Fruit fly (Drosophila melanogaster): Measurements from ENCODE around the gene CG5921.
A peak's percentile ranks its signal among the peaks of the same experiment; 100 is the strongest.

Gene CG5921

DNA sequence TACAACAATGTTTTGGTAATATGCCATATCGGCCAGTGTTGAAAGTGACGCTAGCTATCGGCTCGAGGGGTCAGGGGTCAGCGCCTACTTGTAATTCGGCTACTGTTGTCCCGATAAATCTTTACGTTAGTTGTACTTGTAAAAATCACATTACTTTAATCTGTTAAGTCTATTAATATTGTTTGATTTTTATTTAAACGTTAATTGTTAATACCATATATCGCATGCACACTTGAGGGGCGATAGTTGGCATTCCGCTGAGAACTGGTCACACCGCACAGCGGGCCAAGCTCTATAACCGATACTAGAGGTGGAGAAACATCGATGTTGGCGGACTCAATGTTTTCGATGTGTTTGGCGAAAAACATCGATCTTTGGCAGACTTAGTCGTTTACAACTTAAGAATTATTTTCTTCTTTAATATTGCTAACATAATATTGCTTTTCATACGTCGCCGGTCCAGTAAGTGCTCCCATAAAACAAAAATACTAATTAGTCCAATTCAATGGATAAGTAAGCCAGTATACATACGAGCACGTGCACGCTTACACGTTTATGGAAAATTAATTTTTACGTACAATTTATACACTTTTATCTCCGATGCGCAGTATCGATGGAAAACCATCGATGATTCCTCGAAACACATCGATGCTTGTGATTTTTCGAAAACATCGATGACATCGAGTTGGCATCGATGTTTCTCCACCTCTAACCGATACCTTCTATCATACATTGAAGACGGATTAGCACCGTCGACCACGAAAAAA lies 13.3 kb upstream of the CG5921 start, which contains the start of the genes rux and MCTS1:
Gene rux, minus strand, starts transcription at position 621 of the 767 bp plus-strand sequence.
Gene MCTS1, plus strand, starts transcription at position 713 of the 767 bp plus-strand sequence.
- peak; percentile 4 for TF ChIP-seq noc (tag; optimal IDR thresholded peaks at IDR 0.05)

DNA sequence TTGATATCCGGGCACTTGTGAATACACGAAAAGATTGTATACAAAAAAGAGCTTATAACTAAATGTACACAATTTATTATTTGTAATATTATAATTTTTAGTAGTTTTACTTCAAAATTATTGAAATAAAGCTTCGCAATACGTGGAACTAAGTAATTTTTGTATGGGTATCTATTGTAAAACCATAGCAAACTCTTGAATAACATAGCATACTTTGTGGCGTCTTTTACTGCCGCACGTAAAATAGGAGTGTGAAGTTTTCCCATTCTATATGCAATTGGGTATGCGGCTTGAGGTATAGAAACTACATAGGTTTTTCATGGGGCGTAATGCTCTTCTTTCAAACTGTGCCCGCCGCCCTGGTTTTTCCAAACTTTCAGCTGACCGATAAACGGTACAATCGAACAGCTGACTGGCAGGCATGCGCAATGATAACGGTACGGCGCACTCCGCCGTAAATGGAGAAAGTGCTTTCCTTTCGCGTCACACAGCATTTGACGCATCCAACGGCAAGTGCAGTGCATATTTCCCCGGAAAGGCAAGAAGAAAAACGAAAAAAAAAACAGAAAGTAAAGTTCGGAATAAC lies 11.1 kb upstream of the CG5921 start, which contains the start of gene CG5937:
Gene CG5937, plus strand, starts transcription at position 575 of the 586 bp plus-strand sequence.
- TF ChIP-seq noc (tag; optimal IDR thresholded peaks at IDR 0.05) = no peak

DNA sequence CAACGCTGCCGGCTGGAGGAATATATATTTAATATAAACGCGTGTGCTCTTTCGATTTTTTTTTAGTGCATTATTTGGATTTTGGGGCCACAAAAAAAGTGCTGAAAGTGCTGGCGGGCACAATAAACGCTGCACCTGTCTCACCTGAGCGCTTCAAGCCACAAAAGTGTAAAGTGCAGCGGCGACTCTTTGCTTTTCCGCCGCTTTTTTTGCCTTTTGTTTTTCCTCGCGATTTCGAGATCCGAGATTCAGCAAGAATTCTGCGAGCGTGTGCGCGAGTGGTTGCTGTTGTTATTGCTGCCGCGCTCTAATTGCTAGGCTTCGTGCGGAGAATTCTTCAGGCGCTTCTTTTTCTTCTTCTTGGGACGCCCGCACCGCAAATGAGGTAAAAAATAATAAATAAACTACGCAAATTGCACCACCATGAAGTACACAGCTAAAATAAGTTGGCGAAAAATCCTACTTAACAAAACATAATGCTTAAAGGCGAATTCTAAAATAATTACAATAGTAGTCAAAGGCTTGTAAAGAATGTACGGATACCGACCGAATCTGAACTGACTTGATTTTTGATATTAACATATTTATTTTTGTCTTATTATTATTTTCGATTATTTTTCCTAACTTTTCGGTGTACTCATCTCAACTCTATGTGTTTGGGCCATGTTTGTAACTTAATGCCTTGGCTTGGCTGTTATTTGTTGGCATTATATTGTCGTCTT lies 468 bp downstream of the CG5921 start:
- no peak for TF ChIP-seq noc (tag; optimal IDR thresholded peaks at IDR 0.05)

DNA sequence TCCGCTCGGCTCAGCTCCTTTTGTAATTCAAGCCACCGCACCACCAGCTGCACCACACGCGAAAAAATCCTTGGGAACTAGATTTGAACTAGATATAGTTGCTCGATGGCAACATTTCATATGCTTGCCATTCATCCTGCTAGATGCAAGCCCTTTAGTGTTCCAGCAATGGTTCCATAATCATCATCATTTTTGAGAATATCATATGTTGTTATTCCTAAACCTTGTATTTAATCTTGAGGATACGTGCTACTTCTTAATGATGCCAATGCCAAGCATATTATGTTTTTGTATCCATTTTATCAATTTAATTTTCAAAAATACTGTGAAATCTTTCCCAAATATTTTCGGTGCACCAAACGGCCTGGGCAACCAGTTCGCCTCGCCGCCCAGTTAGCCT lies 2.2 kb downstream of the CG5921 start:
- TF ChIP-seq noc (tag; optimal IDR thresholded peaks at IDR 0.05) = no peak

DNA sequence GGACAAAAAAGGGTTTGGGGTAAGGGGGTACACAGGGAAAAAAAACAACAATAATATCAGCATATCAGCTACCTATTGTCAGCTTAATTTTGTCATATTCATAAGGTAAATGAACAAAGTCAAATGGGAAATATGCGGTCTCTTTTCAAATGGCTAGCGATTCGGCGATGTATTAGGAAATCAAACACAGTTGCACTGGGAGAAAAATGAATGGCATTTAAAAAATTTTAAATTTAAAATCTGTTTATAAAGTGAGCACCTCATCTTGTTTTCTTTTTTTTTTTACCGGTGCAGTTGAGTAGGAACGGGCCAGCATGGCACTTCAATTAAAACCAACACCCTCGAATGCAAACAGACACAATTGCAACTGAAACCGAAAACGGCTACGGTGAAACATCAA lies 3.4 kb downstream of the CG5921 start:
- no peak for TF ChIP-seq noc (tag; optimal IDR thresholded peaks at IDR 0.05)

DNA sequence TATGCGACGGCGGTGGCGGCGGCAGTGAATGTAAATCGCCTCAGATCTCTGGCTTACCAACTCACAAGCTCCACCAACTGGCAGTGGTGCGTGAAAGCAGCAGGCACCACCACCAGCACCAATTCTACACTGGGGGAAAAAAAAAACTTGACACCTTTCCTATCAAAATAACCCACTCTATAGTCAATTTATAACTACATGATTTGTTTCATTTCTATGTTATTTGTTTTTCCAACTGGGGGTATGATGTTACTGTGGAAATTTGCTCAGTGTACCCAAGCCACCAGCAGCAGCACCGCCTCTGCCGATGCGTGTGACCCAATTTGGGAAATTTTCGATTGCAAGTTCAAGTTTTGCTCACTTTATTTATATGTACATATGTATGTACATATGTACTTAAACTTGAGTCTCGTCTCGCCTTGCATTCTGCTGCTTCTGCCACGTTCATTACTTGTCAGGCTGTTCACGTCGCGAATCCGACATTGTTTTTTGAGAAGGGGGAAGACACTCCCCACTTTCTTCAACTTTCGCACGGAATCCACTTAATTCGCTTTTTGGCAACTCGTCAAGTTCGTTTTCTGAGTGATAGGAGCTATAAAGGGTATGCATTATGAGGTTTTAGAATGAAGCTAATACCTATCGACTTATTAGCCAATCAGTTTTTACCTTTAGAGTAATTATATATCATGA lies 8.7 kb downstream of the CG5921 start:
- no peak for TF ChIP-seq noc (tag; optimal IDR thresholded peaks at IDR 0.05)

DNA sequence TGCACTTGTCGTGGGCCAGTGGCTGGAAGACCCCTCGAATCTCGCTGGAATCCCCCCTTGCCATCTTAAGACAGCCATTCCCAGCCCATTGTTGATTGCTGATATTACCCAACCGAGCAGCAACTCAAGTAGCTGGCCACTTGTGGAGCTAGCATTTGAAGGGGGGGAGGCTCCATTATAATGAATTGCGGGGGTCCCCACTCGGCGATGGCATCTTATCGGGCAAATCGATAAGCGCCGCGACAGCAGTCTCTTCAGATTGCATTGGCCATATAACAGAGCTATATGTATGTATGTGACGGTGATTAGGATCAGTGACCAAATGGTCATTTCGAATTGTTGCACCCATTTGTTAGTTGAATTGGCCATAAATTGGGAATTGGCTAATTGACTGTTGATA lies 11.5 kb downstream of the CG5921 start:
- no peak for TF ChIP-seq noc (tag; optimal IDR thresholded peaks at IDR 0.05)

DNA sequence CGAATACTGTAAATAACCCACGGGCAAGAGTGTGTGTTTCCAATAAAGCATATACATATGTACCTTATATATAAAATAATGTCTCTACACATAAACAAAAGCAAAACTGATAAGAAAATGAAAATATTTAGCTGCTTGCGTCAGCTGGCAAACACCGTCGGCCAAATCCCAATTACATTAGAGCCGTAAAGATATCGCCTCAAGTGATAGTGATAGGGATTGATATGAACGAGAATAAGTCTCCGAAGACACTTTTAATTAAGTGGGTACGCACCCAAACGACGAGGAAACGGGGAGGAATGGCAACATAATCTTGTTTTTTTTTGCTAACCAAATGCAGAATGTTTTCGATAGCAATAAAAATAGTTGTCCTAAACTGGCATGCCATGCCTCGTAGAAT lies 13.9 kb downstream of the CG5921 start:
- no peak for TF ChIP-seq noc (tag; optimal IDR thresholded peaks at IDR 0.05)

DNA sequence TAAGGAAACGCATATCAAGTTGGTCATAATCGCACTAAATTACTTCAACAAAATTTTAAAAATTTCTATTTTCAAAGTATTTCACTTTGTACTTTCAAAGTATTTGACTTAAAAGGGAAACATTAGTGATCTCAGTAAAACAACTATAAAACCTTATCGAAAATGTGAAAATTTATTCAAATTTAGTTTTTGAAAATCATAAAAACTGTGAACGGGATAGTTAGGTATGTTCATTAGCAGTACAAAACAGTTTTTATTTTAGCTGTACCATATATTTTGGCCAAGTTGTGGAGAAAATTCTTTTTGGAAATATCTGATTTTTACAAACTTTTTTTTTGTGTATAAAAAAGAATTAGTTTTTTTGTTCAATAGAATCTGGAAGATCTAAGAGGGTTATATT lies 15.7 kb downstream of the CG5921 start, which contains the start of gene CG43115:
Gene CG43115, minus strand, starts transcription at position 101 of the 400 bp plus-strand sequence.
- no peak for TF ChIP-seq noc (tag; optimal IDR thresholded peaks at IDR 0.05)

DNA sequence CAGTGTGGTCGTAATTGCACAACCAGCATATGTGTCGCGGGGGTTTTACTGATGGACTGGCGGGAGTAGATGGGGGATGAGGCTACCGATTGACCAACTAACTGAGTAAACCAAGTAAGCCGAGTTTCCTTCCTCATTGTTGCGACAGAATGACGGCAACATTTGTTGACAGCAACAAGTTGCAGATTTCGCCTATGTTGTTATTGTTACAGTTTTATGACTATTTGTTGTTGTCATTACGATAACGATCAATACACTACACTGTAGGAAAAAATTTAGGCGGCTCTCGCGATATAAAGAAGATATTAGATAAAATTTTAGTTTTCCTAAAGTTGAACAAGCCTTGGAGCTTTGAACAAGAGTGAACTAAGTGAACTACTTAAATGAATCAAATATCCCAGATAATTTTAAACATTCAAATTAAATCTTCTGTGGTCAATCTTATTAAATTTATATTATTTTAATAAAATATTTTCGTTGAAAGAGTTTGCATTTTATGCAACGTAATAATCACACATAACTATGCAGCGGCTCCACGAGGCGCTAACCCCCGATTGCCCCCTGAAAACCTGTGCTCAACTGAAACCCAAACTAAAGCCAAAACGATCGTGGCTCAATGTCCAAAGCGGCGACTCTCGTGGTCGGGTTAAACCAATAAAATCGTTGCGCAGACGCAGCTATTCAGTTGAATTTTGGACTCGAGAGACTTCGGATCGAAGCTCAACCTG lies 16.8 kb downstream of the CG5921 start, which contains the start of gene CG5928:
Gene CG5928, plus strand, starts transcription at position 678 of the 728 bp plus-strand sequence.
- no peak for TF ChIP-seq noc (tag; optimal IDR thresholded peaks at IDR 0.05)

DNA sequence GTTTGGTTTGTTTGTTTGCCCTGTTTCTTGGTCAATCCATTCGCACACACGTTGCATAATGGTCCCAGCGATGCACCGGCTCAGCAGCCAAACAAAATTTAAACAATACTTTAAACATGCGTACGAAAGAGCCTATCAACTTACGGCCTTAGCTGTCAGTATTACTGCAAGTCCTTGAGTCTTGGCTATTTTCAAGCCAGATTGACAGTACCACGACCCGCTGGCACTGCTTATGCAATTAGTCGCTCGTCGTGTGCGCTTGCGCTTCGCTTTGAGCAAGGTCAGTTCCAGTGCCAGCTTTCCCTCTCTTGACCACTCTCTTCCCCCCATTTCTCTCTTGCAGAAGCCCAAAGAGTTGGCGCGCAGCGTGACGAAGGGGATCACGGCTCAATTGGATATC lies 18.1 kb downstream of the CG5921 start:
- TF ChIP-seq noc (tag; optimal IDR thresholded peaks at IDR 0.05) = no peak

DNA sequence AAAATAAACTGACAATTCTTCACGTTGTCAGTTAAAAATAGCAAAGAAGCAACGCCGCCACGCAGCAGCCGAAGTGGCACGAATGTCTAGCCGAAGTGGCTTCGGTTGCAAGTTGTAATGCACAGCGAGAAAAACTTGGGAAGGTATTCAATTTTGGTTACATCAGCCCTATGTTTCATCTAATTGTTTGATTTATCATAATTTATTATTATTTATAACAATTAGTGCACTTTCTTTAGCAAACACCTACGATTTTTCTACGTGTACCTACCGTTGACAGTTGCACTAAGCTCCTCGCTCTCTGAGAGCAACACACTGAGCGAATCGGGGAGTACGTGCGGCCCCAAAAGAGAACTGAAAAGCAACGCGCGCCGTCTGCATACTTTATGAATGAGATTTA lies 24.2 kb downstream of the CG5921 start, which contains the start of gene Tsp5D:
Gene Tsp5D, minus strand, starts transcription at position 13 of the 400 bp plus-strand sequence.
- TF ChIP-seq noc (tag; optimal IDR thresholded peaks at IDR 0.05) = peak; percentile 16

DNA sequence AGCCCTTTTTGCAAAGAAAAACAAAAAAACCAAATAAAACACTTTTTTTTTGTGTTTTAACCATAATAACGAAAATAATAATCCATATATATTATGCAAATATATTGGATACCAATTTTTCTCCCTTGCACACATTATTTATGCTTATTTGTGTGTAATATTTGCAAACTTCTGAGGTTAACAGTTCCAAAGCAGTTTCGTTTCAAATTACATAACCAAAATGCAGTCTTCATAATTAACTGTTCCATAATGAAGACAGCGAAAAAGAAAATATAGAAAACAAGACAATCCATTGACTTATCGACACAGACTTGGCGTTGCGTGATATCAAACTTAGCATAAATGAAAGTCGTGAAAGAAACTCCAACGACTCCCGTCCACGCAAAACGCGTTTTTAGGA lies 25.0 kb downstream of the CG5921 start:
- TF ChIP-seq noc (tag; optimal IDR thresholded peaks at IDR 0.05) = no peak

DNA sequence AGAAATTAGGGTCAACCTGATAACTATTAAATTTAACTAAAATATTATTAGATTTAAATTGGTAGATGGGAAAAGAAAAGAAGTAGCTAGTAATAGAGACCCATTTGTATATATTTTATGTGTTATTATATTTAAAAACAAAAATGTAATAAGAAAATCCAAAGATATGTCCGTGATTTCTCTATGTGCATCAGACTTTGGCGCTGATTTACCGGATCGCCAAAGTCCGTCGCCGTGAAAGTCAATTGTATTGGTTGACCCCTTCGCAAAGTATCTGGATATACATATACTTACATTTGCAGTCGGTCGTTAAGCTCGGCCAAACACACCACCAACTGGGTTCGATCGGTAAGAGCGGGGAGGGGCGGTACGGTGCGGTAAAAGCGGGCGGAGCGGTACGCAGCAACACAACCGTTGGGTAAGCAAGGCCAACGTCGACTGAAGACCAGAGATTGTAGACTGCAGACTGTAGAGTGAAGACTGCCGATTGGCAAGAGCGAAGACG lies 26.5 kb downstream of the CG5921 start:
- TF ChIP-seq noc (tag; optimal IDR thresholded peaks at IDR 0.05) = peak; percentile 23

DNA sequence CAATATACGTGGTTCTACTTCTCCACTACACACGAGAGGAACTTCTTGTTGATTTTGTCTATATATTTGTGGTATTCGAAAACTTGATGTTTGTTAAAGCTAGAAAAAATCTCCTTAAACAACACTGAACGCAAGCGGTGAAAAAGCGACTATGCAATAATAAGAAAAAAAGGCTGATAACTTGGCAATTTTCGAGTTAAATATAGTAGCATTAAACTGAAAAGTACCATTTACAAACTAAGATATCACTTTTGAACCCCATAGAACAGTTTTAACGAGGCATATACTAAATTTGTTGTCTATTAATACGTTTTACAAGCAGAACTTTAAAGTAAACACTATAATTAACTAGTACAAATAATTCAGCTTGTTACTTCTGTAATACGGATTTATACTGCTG lies 27.1 kb downstream of the CG5921 start, which contains the start of gene CG4666:
Gene CG4666, minus strand, starts transcription at position 101 of the 400 bp plus-strand sequence.
- TF ChIP-seq noc (tag; optimal IDR thresholded peaks at IDR 0.05) = no peak
